Worm (Caenorhabditis elegans) whole organism, L1 larva: ENCODE measurements around the gene Y75B12A.2.

Source experiments
- C04F5.9 ChIP-seq: sonication (generic microtip); optimal IDR thresholded peaks from 2 replicates; lab custom pipeline; 2016; ENCODE audit warnings: missing genetic modification characterization, missing compliant biosample characterization
- fkh-10 ChIP-seq: sonication (generic microtip); optimal IDR thresholded peaks from 2 replicates; lab custom pipeline; 2017; ENCODE audit warnings: missing biosample characterization, missing genetic modification reagents, missing genetic modification characterization
- lin-15B ChIP-seq: fragments of 150-350 bp; sonication (generic microtip); optimal IDR thresholded peaks from 3 replicates; lab custom pipeline; 2014; ENCODE audit warnings: missing biosample characterization, missing genetic modification characterization
- nhr-28 ChIP-seq: fragments of 150-350 bp; optimal IDR thresholded peaks from 2 replicates; lab custom pipeline; 2014; ENCODE audit warnings: missing biosample characterization, missing genetic modification characterization
- snu-23 ChIP-seq: sonication (generic microtip); optimal IDR thresholded peaks from 2 replicates; lab custom pipeline; 2016; ENCODE audit warnings: missing genetic modification characterization, missing compliant biosample characterization
- unc-130 ChIP-seq: fragments of 150-350 bp; optimal IDR thresholded peaks from 2 replicates; lab custom pipeline; 2017; ENCODE audit warnings: missing biosample characterization, missing genetic modification characterization, inconsistent platforms

DNA sequence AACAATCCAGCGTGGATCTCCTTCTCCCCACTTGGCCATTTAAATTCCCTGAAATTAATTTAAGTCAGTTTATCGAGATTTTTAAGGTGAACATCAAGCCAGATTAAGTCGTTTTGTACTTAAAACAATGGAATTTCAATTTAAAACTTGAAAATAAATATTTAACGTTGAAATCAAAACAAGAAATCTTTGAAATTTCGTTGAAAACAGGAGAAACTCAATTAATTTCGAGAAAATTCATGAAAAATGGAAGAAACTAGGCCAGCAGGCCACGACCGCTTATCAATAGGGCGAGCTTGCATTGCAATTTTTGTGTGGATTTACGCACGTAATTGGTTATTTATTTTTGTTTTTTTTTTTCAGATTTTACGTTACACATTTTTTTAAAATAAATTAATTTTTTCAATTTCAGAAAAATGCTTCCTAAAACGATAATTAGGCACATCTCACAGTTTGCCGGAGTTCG, 24.0 kb upstream of the Y75B12A.2 start, which contains the start of the genes ahsa-1 and C01G10.7:
- peak; percentile 99 for TF ChIP-seq lin-15B (tag; lab: Kevin White, UChicago)
- peak; percentile 63 for TF ChIP-seq unc-130 (tag; lab: Kevin White, UChicago)
- peak; percentile 95 for TF ChIP-seq snu-23 (GFP tag; lab: Kevin White, UChicago)
- TF ChIP-seq fkh-10 (GFP tag; lab: Kevin White, UChicago): peak; percentile 56
- TF ChIP-seq C04F5.9 (tag; lab: Kevin White, UChicago): peak; percentile 88
- no peak for TF ChIP-seq nhr-28 (tag; lab: Kevin White, UChicago)
